Worm (Caenorhabditis elegans) whole organism, L4 larva: Measurements from ENCODE around the gene C14A6.13.

ENCODE experiments used
- ZK337.2 ChIP-seq: fragments of 200-800 bp; sonication (Bioruptor generic); IDR thresholded peaks from 2 replicates; pipeline ENCODE4 v1.3.6; 2022; ENCODE audit warnings: missing genetic modification reagents, missing genetic modification characterization, missing compliant biosample characterization
- ZK546.5 ChIP-seq, 2 experiments: sonication (generic microtip); optimal IDR thresholded peaks; 2 replicates each; lab custom pipeline; 2017; ENCODE audit warnings: missing biosample characterization in 2 of 2, missing genetic modification characterization in 2 of 2
- arid-1 ChIP-seq: fragments of 200-800 bp; sonication (Bioruptor generic); conservative IDR thresholded peaks from 2 replicates; pipeline ENCODE4 v1.3.6; 2022; ENCODE audit warnings: missing genetic modification reagents, missing genetic modification characterization, missing compliant biosample characterization
- attf-4 ChIP-seq: sonication (generic microtip); optimal IDR thresholded peaks from 3 replicates; lab custom pipeline; 2017; ENCODE audit warnings: missing biosample characterization, missing genetic modification characterization
- ceh-62 ChIP-seq: sonication (generic microtip); optimal IDR thresholded peaks from 2 replicates; lab custom pipeline; 2017; ENCODE audit warnings: missing biosample characterization, missing genetic modification characterization
- dpl-1 ChIP-seq: fragments of 150-350 bp; optimal IDR thresholded peaks from 2 replicates; lab custom pipeline; 2014; ENCODE audit warnings: missing biosample characterization, missing genetic modification reagents, missing genetic modification characterization
- dve-1 ChIP-seq: sonication (generic microtip); optimal IDR thresholded peaks from 2 replicates; lab custom pipeline; 2017; ENCODE audit warnings: antibody characterized with exemption, mild to moderate bottlenecking, missing genetic modification characterization, missing compliant biosample characterization; ENCODE audit not compliant: insufficient read depth
- lin-13 ChIP-seq: fragments of 150-350 bp; optimal IDR thresholded peaks from 2 replicates; lab custom pipeline; 2014; ENCODE audit warnings: missing biosample characterization, missing genetic modification reagents, missing genetic modification characterization
- nhr-11 ChIP-seq: fragments of 150-350 bp; optimal IDR thresholded peaks from 2 replicates; lab custom pipeline; 2014; ENCODE audit warnings: missing biosample characterization, missing genetic modification characterization
- nhr-28 ChIP-seq: fragments of 150-350 bp; optimal IDR thresholded peaks from 2 replicates; lab custom pipeline; 2014; ENCODE audit warnings: missing biosample characterization, missing genetic modification characterization
- sdz-12 ChIP-seq: fragments of 200-800 bp; sonication (Bioruptor generic); optimal IDR thresholded peaks from 2 replicates; lab custom pipeline; 2018; ENCODE audit warnings: mild to moderate bottlenecking, missing genetic modification characterization, missing compliant biosample characterization

DNA sequence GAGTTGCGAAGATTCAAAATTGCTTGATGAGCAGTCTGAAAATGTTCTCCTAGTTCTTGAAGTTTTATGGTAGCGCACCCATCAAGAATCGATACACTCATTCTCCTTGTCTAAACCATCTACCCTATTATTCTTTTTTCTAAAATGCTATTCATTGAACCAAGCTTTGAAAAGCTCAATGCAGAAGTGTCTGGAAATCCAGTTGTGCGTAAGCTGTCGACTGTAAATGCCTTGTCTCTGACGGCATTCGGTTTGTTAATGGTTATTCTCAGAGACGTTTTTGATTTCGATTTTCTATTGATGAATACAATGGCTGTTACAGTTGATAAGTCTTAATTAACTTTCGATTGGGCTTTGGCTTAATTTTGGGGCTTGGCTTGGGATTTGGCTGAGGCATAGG lies 1.4 kb upstream of the C14A6.13 start, which contains the start of gene C14A6.12:
- TF ChIP-seq sdz-12 (GFP tag; lab: Kevin White, UChicago) (no peak), ZK546.5 (tag; optimal IDR thresholded peaks at IDR 0.05; lab: Kevin White, UChicago) (no peak), ceh-62 (tag; lab: Kevin White, UChicago) (no peak), ZK337.2 (GFP tag; lab: Robert Waterston, UW) (no peak), arid-1 (GFP tag; lab: Robert Waterston, UW) (no peak), nhr-11 (tag; lab: Kevin White, UChicago) (no peak), lin-13 (GFP tag; lab: Kevin White, UChicago) (no peak), dve-1 (tag; lab: Kevin White, UChicago) (no peak), nhr-28 (tag; lab: Kevin White, UChicago) (no peak), dpl-1 (GFP tag; lab: Kevin White, UChicago) (no peak), attf-4 (tag; lab: Kevin White, UChicago) (no peak)
